Fruit fly (Drosophila melanogaster): ENCODE measurements around the gene shps.
A peak's percentile ranks its signal among the peaks of the same experiment; 100 is the strongest.

The shps gene

dm6 chr3R:24259278-24260040 lies 19.9 kb upstream of the shps start (continued):
- TF ChIP-seq CG6272 (GFP tag; IDR thresholded peaks at IDR 0.05), result peak; percentile 54
- TF ChIP-seq CG10366 (GFP tag; IDR thresholded peaks at IDR 0.05), result peak; percentile 86
- peak; percentile 77 for TF ChIP-seq gsb (GFP tag; IDR thresholded peaks at IDR 0.05)
- peak; percentile 77; the same call in 2 of the 3 replicates for TF ChIP-seq ase (GFP tag; IDR thresholded peaks at IDR 0.05)
- TF ChIP-seq tll (GFP tag; optimal IDR thresholded peaks at IDR 0.05), result peak in 1 of 2 experiments; percentile 82
- TF ChIP-seq CG12659 (GFP tag; optimal IDR thresholded peaks at IDR 0.05), result peak; percentile 91
- TF ChIP-seq CG17568 (GFP tag; optimal IDR thresholded peaks at IDR 0.05), result no peak
- peak; percentile 94 for TF ChIP-seq vvl (GFP tag; IDR thresholded peaks at IDR 0.05)
- peak; percentile 89 for TF ChIP-seq ERR (GFP tag; optimal IDR thresholded peaks at IDR 0.05)
- TF ChIP-seq ab (GFP tag; optimal IDR thresholded peaks at IDR 0.05), result peak; percentile 82
- peak; percentile 16 for TF ChIP-seq Hey (tag; optimal IDR thresholded peaks at IDR 0.05)
- TF ChIP-seq CG34224 (GFP tag; IDR thresholded peaks at IDR 0.05; ENCODE audit: partially characterized antibody), result no peak; the same call in 1 of the 3 replicates
- TF ChIP-seq CG4282 (GFP tag; optimal IDR thresholded peaks at IDR 0.05), result peak; percentile 73
- peak in 1 of 3 experiments; percentile 83 for TF ChIP-seq lola (GFP tag; optimal IDR thresholded peaks at IDR 0.05)
- peak; percentile 61 for TF ChIP-seq Ets97D (GFP tag; optimal IDR thresholded peaks at IDR 0.05)
- TF ChIP-seq bowl (GFP tag; IDR thresholded peaks at IDR 0.05), result peak; percentile 70; the same call in 1 of the 2 replicates
- TF ChIP-seq CG16815 (GFP tag; optimal IDR thresholded peaks at IDR 0.05), result peak; percentile 91
- peak; percentile 37 for TF ChIP-seq Sry-β (GFP tag; optimal IDR thresholded peaks at IDR 0.05)
- peak; percentile 83 for TF ChIP-seq CG32767 (GFP tag; IDR thresholded peaks at IDR 0.05)
- peak; percentile 86 for TF ChIP-seq CG8089 (GFP tag; optimal IDR thresholded peaks at IDR 0.05)
- TF ChIP-seq Dp (GFP tag; optimal IDR thresholded peaks at IDR 0.05), result no peak
- peak; percentile 89 for TF ChIP-seq NfI (GFP tag; optimal IDR thresholded peaks at IDR 0.05)
- TF ChIP-seq CG18476 (GFP tag; optimal IDR thresholded peaks at IDR 0.05), result peak; percentile 82
- TF ChIP-seq peb (GFP tag; IDR thresholded peaks at IDR 0.05), result peak; percentile 80
- peak; percentile 88 for TF ChIP-seq Mrtf (GFP tag; IDR thresholded peaks at IDR 0.05)
- TF ChIP-seq CG17186 (GFP tag; optimal IDR thresholded peaks at IDR 0.05), result peak; percentile 58
- peak; percentile 73 for TF ChIP-seq CG1024 (GFP tag; IDR thresholded peaks at IDR 0.05)
- TF ChIP-seq ewg (GFP tag; optimal IDR thresholded peaks at IDR 0.05), result peak; percentile 82
- TF ChIP-seq CG10654 (GFP tag; optimal IDR thresholded peaks at IDR 0.05), result peak; percentile 81
- peak; percentile 60 for TF ChIP-seq toy (GFP tag; IDR thresholded peaks at IDR 0.05)
- TF ChIP-seq CG31224 (GFP tag; IDR thresholded peaks at IDR 0.05), result peak; percentile 81
- peak; percentile 96 for TF ChIP-seq CG12769 (tag; optimal IDR thresholded peaks at IDR 0.05)
- peak; percentile 88 for TF ChIP-seq CG12071 (GFP tag; optimal IDR thresholded peaks at IDR 0.05)
- TF ChIP-seq pb (GFP tag; optimal IDR thresholded peaks at IDR 0.05), result peak; percentile 78
- TF ChIP-seq CG18011 (GFP tag; optimal IDR thresholded peaks at IDR 0.05), result peak; percentile 66
- TF ChIP-seq Trl (optimal IDR thresholded peaks at IDR 0.05), result peak; percentile 83 to 90
- TF ChIP-seq Trl (GFP tag; optimal IDR thresholded peaks at IDR 0.05), result peak; percentile 88
- peak; percentile 75 for TF ChIP-seq Hand (GFP tag; optimal IDR thresholded peaks at IDR 0.05)
- peak; percentile 69 for TF ChIP-seq CG31388 (GFP tag; optimal IDR thresholded peaks at IDR 0.05)
- peak; percentile 88 for TF ChIP-seq az2 (GFP tag; optimal IDR thresholded peaks at IDR 0.05)
- peak; percentile 97 for TF ChIP-seq CG15514 (GFP tag; optimal IDR thresholded peaks at IDR 0.05)
- peak; percentile 74 for TF ChIP-seq psq (GFP tag; optimal IDR thresholded peaks at IDR 0.05)
- TF ChIP-seq grau (tag; optimal IDR thresholded peaks at IDR 0.05), result peak; percentile 90
- TF ChIP-seq slou (GFP tag; optimal IDR thresholded peaks at IDR 0.05), result peak; percentile 30
- no peak for TF ChIP-seq HLH4C (GFP tag; IDR thresholded peaks at IDR 0.05; ENCODE audit: partially characterized antibody)
- peak; percentile 76 for TF ChIP-seq CG33213 (GFP tag; optimal IDR thresholded peaks at IDR 0.05)
- TF ChIP-seq CG14667 (GFP tag; IDR thresholded peaks at IDR 0.05), result peak; percentile 78
- peak; percentile 86 for TF ChIP-seq cwo (GFP tag; optimal IDR thresholded peaks at IDR 0.05)
- peak; percentile 69 for TF ChIP-seq CG13894 (tag; optimal IDR thresholded peaks at IDR 0.05)

All from whole organism, embryonic.